Worm (Caenorhabditis elegans): ENCODE results near the gene mrpl-12.

The mrpl-12 gene

ce11 chrIII:10689057-10689456, 18.5 kb upstream of the mrpl-12 start, which contains the start of gene Y39A1A.31:
Gene Y39A1A.31, minus strand, starts transcription at chrIII:10689157.
- TF ChIP-seq hlh-15 (tag; optimal IDR thresholded peaks at IDR 0.05) (no peak), C08G9.2 (tag; optimal IDR thresholded peaks at IDR 0.05) (no peak)

ce11 chrIII:10691019-10691418, 16.5 kb upstream of the mrpl-12 start, which contains the start of gene Y39A1A.17:
Gene Y39A1A.17, minus strand, starts transcription at chrIII:10691119.
- TF ChIP-seq npax-4 (tag; optimal IDR thresholded peaks at IDR 0.05) (no peak), ceh-24 (tag; optimal IDR thresholded peaks at IDR 0.05) (no peak), hlh-15 (tag; optimal IDR thresholded peaks at IDR 0.05) (no peak), dve-1 (tag; optimal IDR thresholded peaks at IDR 0.05) (no peak), ceh-2 (tag; optimal IDR thresholded peaks at IDR 0.05) (no peak), rnt-1 (tag; optimal IDR thresholded peaks at IDR 0.05) (no peak), pax-1 (tag; optimal IDR thresholded peaks at IDR 0.05) (no peak), unc-3 (GFP tag; conservative IDR thresholded peaks at IDR 0.05) (no peak), unc-3 (tag; optimal IDR thresholded peaks at IDR 0.05) (no peak), fkh-6 (tag; optimal IDR thresholded peaks at IDR 0.05) (no peak), gmeb-2 (tag; optimal IDR thresholded peaks at IDR 0.05) (no peak), eyg-1 (tag; optimal IDR thresholded peaks at IDR 0.05) (no peak), C38D4.7 (GFP tag; optimal IDR thresholded peaks at IDR 0.05) (no peak), ceh-22 (tag; optimal IDR thresholded peaks at IDR 0.05) (no peak), odd-2 (tag; optimal IDR thresholded peaks at IDR 0.05) (no peak), zip-5 (tag; optimal IDR thresholded peaks at IDR 0.05) (no peak), ref-2 (tag; optimal IDR thresholded peaks at IDR 0.05) (no peak), dmd-4 (tag; optimal IDR thresholded peaks at IDR 0.05; ENCODE audit: borderline replicate concordance) (no peak), ets-4 (tag; optimal IDR thresholded peaks at IDR 0.05) (no peak), elt-2 (tag; optimal IDR thresholded peaks at IDR 0.05) (no peak)

- TF ChIP-seq che-1 (tag; optimal IDR thresholded peaks at IDR 0.05) (no peak), mec-3 (tag; optimal IDR thresholded peaks at IDR 0.05; ENCODE audit: borderline replicate concordance) (no peak), ceh-30 (tag; optimal IDR thresholded peaks at IDR 0.05) (no peak)
Measured at ce11 chrIII:10694294-10694693, 13.3 kb upstream of the mrpl-12 start, which contains the start of the genes Y39A1A.18 and fmo-3. Gene Y39A1A.18, minus strand, starts transcription at chrIII:10694485. Gene fmo-3, plus strand, starts transcription at chrIII:10694681.

DNA sequence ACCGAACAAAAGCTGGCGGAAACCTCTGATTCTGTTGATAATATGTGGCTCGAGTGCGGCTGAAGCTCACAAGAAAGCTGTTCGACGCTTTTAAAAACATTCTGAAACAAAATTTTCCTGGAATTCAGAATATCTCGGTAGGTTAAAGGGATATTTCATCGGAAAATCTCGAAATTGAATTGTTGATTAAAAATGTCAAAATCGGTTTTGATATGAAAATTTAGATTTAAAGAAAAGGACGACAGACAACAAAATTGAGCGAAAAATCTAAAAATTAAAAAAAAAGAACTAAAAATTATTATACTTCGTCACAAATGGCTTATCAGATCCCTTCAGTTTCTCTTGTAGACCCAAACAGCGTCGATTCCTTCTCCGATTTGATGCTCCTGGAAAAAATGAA, 7.1 kb upstream of the mrpl-12 start, which contains the start of gene Y39A1A.20:
Gene Y39A1A.20 (minus strand): TSS at position 101 of the 400 bp plus-strand sequence.
- no peak for TF ChIP-seq T23F11.4 (GFP tag; optimal IDR thresholded peaks at IDR 0.05)
- TF ChIP-seq tbx-2 (tag; optimal IDR thresholded peaks at IDR 0.05), result no peak
- no peak for TF ChIP-seq ceh-22 (tag; optimal IDR thresholded peaks at IDR 0.05)
- TF ChIP-seq pha-2 (tag; optimal IDR thresholded peaks at IDR 0.05), result no peak

- no peak for TF ChIP-seq odd-2 (tag; optimal IDR thresholded peaks at IDR 0.05)
- TF ChIP-seq nfya-1 (tag; optimal IDR thresholded peaks at IDR 0.05), result peak; percentile 61
Measured at ce11 chrIII:10702805-10703204, 4.8 kb upstream of the mrpl-12 start.

DNA sequence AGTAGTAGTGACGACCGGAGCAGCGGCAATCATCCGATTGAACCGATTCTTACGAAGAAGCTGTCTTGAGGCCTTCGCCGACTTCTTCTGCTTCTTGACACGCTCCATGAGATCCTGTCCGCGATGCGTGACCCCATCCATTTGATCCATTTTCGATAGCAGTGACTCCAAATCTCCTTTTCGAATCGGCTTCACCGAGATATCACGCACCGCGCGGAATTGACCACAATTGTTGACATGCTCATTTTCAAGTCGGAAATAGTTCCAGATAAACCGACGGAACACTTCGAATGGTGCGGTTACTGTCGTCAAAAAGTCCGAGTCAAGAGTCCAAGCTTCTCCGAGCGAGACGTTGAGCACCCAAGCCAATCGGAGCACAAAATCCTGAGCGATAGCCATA, 3.7 kb upstream of the mrpl-12 start:
- TF ChIP-seq fkh-6 (tag; optimal IDR thresholded peaks at IDR 0.05), result no peak
- TF ChIP-seq unc-86 (tag; optimal IDR thresholded peaks at IDR 0.05), result no peak
- no peak for TF ChIP-seq ahr-1 (tag; optimal IDR thresholded peaks at IDR 0.05)
- TF ChIP-seq sdc-2 (tag; optimal IDR thresholded peaks at IDR 0.05), result no peak
- TF ChIP-seq hlh-15 (tag; optimal IDR thresholded peaks at IDR 0.05), result no peak
- TF ChIP-seq syd-9 (tag; optimal IDR thresholded peaks at IDR 0.05), result no peak
- TF ChIP-seq pag-3 (tag; optimal IDR thresholded peaks at IDR 0.05; ENCODE audit: borderline replicate concordance), result no peak
- TF ChIP-seq hlh-6 (tag; optimal IDR thresholded peaks at IDR 0.05), result no peak
- TF ChIP-seq ceh-6 (GFP tag; optimal IDR thresholded peaks at IDR 0.05), result no peak
- no peak for TF ChIP-seq tbx-7 (tag; optimal IDR thresholded peaks at IDR 0.05)
- TF ChIP-seq pha-4 (tag; optimal IDR thresholded peaks at IDR 0.05), result no peak
- no peak for TF ChIP-seq unc-42 (tag; optimal IDR thresholded peaks at IDR 0.05)
- no peak for TF ChIP-seq ceh-14 (tag; optimal IDR thresholded peaks at IDR 0.05)
- no peak for TF ChIP-seq ceh-19 (GFP tag; optimal IDR thresholded peaks at IDR 0.05)
- no peak for TF ChIP-seq ama-1 (optimal IDR thresholded peaks at IDR 0.05)
- TF ChIP-seq F13H6.1 (tag; optimal IDR thresholded peaks at IDR 0.05), result no peak
